Fruit fly (Drosophila melanogaster) whole organism, embryonic: ENCODE measurements around the gene CG42820.

ENCODE experiments used
- CG10431 ChIP-seq: fragments of 200-800 bp; sonication (Bioruptor generic); optimal IDR thresholded peaks from 3 replicates; lab custom pipeline; 2018; ENCODE audit warnings: missing biosample characterization, mild to moderate bottlenecking, missing genetic modification characterization
- CG12155 ChIP-seq: fragments of 200-800 bp; sonication (Bioruptor generic); optimal IDR thresholded peaks from 3 replicates; lab custom pipeline; 2016; ENCODE audit warnings: missing biosample characterization, missing genetic modification characterization
- CG12219 ChIP-seq: fragments of 200-800 bp; sonication (Bioruptor generic); optimal IDR thresholded peaks from 3 replicates; lab custom pipeline; 2018; ENCODE audit warnings: missing biosample characterization, mild to moderate bottlenecking, missing genetic modification characterization
- CG12299 ChIP-seq: fragments of 200-800 bp; sonication (Bioruptor generic); optimal IDR thresholded peaks from 2 replicates; lab custom pipeline; 2018; ENCODE audit warnings: missing biosample characterization, mild to moderate bottlenecking, missing genetic modification characterization
- CG13775 ChIP-seq: fragments of 200-800 bp; sonication (Bioruptor generic); optimal IDR thresholded peaks from 3 replicates; lab custom pipeline; 2017; ENCODE audit warnings: missing biosample characterization, mild to moderate bottlenecking, missing genetic modification characterization
- CG15011 ChIP-seq: fragments of 200-800 bp; sonication (Bioruptor generic); optimal IDR thresholded peaks from 3 replicates; lab custom pipeline; 2018; ENCODE audit warnings: missing biosample characterization, mild to moderate bottlenecking, missing genetic modification characterization
- CG15514 ChIP-seq: fragments of 200-800 bp; sonication (Bioruptor generic); optimal IDR thresholded peaks from 3 replicates; lab custom pipeline; 2017; ENCODE audit warnings: missing biosample characterization, missing genetic modification characterization, mild to moderate bottlenecking, moderate library complexity, missing genetic modification reagents
- CG1603 ChIP-seq: fragments of 200-800 bp; sonication (Bioruptor generic); optimal IDR thresholded peaks from 2 replicates; lab custom pipeline; 2019; ENCODE audit warnings: missing biosample characterization, mild to moderate bottlenecking, missing genetic modification characterization, moderate library complexity
- CG1792 ChIP-seq: fragments of 200-800 bp; sonication (Bioruptor generic); optimal IDR thresholded peaks from 2 replicates; lab custom pipeline; 2016; ENCODE audit warnings: missing biosample characterization, missing genetic modification characterization
- CG2116 ChIP-seq: fragments of 200-800 bp; sonication (Bioruptor generic); optimal IDR thresholded peaks from 3 replicates; lab custom pipeline; 2018; ENCODE audit warnings: missing biosample characterization, mild to moderate bottlenecking, missing genetic modification characterization
- CG2129 ChIP-seq: fragments of 200-800 bp; sonication (Bioruptor generic); IDR thresholded peaks from 2 replicates; pipeline ENCODE4 v1.3.6; 2022; ENCODE audit warnings: missing biosample characterization, missing genetic modification characterization; ENCODE audit not compliant: partially characterized antibody
- CG30403 ChIP-seq: fragments of 200-800 bp; sonication (Bioruptor generic); optimal IDR thresholded peaks from 3 replicates; lab custom pipeline; 2016; ENCODE audit warnings: missing biosample characterization, missing genetic modification characterization
- CG32532 ChIP-seq: fragments of 200-800 bp; sonication (Bioruptor generic); IDR thresholded peaks from 2 replicates; pipeline ENCODE4 v1.3.6; 2022; ENCODE audit warnings: missing biosample characterization, missing genetic modification characterization
- CG33557 ChIP-seq: fragments of 200-800 bp; sonication (Bioruptor generic); optimal IDR thresholded peaks from 2 replicates; lab custom pipeline; 2019; ENCODE audit warnings: missing biosample characterization, mild to moderate bottlenecking, missing genetic modification characterization, moderate library complexity
- CG4360 ChIP-seq: fragments of 200-800 bp; sonication (Bioruptor generic); IDR thresholded peaks from 2 replicates; pipeline ENCODE4 v1.3.6; 2022; ENCODE audit warnings: missing biosample characterization, missing genetic modification characterization
- CkIIα-i1 ChIP-seq: fragments of 200-800 bp; sonication (Bioruptor generic); IDR thresholded peaks from 2 replicates; pipeline ENCODE4 v1.3.6; 2022; ENCODE audit warnings: missing biosample characterization, missing genetic modification characterization
- D ChIP-seq, 2 experiments: fragments of 200-800 bp in 1 of 2; fragments of >200 bp in 1 of 2; sonication (Bioruptor generic) in 1 of 2; optimal IDR thresholded peaks; 2 replicates in 1 of 2; 3 replicates in 1 of 2; lab custom pipeline; 2017; ENCODE audit warnings: mild to moderate bottlenecking in 1 of 2, missing biosample characterization in 1 of 2, missing genetic modification characterization in 1 of 2, missing genetic modification reagents in 1 of 2
- Dad ChIP-seq: fragments of 200-800 bp; sonication (Bioruptor generic); optimal IDR thresholded peaks from 3 replicates; lab custom pipeline; 2016; ENCODE audit warnings: missing biosample characterization, missing genetic modification characterization
- Dbx ChIP-seq: fragments of 200-800 bp; sonication (Bioruptor generic); IDR thresholded peaks from 3 replicates; pipeline ENCODE4 v1.3.6; 2022; ENCODE audit warnings: missing biosample characterization, missing genetic modification characterization
- E2f1 ChIP-seq: fragments of 200-800 bp; sonication (Bioruptor generic); IDR thresholded peaks from 2 replicates; pipeline ENCODE4 v1.3.6; 2022; ENCODE audit warnings: missing biosample characterization, missing genetic modification characterization
- ERR ChIP-seq: fragments of 200-800 bp; sonication (Bioruptor generic); optimal IDR thresholded peaks from 2 replicates; lab custom pipeline; 2016; ENCODE audit warnings: missing biosample characterization, missing genetic modification characterization
- Fer1 ChIP-seq: fragments of 200-800 bp; sonication (Bioruptor generic); optimal IDR thresholded peaks from 2 replicates; lab custom pipeline; 2017; ENCODE audit warnings: missing biosample characterization, mild to moderate bottlenecking, missing genetic modification characterization
- HLHmδ ChIP-seq: fragments of 200-800 bp; sonication (Bioruptor generic); optimal IDR thresholded peaks from 2 replicates; lab custom pipeline; 2018; ENCODE audit warnings: missing biosample characterization, mild to moderate bottlenecking, missing genetic modification characterization, moderate library complexity
- Hr39 ChIP-seq: fragments of >200 bp; optimal IDR thresholded peaks from 2 replicates; lab custom pipeline; 2017
- MTF-1 ChIP-seq: fragments of 200-800 bp; sonication (Bioruptor generic); optimal IDR thresholded peaks from 2 replicates; lab custom pipeline; 2018; ENCODE audit warnings: missing biosample characterization, mild to moderate bottlenecking, missing genetic modification characterization, borderline replicate concordance
- NfI ChIP-seq: fragments of 200-800 bp; sonication (Bioruptor generic); optimal IDR thresholded peaks from 3 replicates; lab custom pipeline; 2018; ENCODE audit warnings: missing biosample characterization, mild to moderate bottlenecking, missing genetic modification characterization, moderate library complexity
- Ptx1 ChIP-seq: fragments of 200-800 bp; sonication (Bioruptor generic); IDR thresholded peaks from 2 replicates; pipeline ENCODE4 v1.3.6; 2022; ENCODE audit warnings: missing biosample characterization, missing genetic modification characterization
- Ssrp ChIP-seq: fragments of 200-800 bp; sonication (Bioruptor generic); optimal IDR thresholded peaks from 2 replicates; lab custom pipeline; 2018; ENCODE audit warnings: missing biosample characterization, mild to moderate bottlenecking, missing genetic modification characterization, moderate library complexity
- Trl ChIP-seq, 3 experiments: fragments of >200 bp in 2 of 3; fragments of 200-800 bp in 1 of 3; sonication (Bioruptor generic) in 1 of 3; optimal IDR thresholded peaks; 2 replicates in 1 of 3; 3 replicates in 2 of 3; lab custom pipeline; 2016 to 2017; ENCODE audit warnings: missing biosample characterization in 1 of 3, missing genetic modification characterization in 1 of 3
- amos ChIP-seq: fragments of 200-800 bp; sonication (Bioruptor generic); IDR thresholded peaks from 2 replicates; pipeline ENCODE4 v1.3.6; 2022; ENCODE audit warnings: missing biosample characterization, missing genetic modification characterization; ENCODE audit not compliant: partially characterized antibody
- ase ChIP-seq: fragments of 200-800 bp; sonication (Bioruptor generic); IDR thresholded peaks from 3 replicates; pipeline ENCODE4 v1.3.6; 2022; ENCODE audit warnings: missing biosample characterization, missing genetic modification characterization
- ash1 ChIP-seq: fragments of 200-800 bp; sonication (Bioruptor generic); optimal IDR thresholded peaks from 2 replicates; lab custom pipeline; 2018; ENCODE audit warnings: missing biosample characterization, mild to moderate bottlenecking, missing genetic modification characterization
- ato ChIP-seq: fragments of 200-800 bp; sonication (Bioruptor generic); IDR thresholded peaks from 2 replicates; pipeline ENCODE4 v1.3.6; 2022; ENCODE audit warnings: missing biosample characterization, missing genetic modification characterization; ENCODE audit not compliant: partially characterized antibody
- chinmo ChIP-seq: fragments of 200-800 bp; sonication (Bioruptor generic); IDR thresholded peaks from 4 replicates; pipeline ENCODE4 v1.3.6; 2022; ENCODE audit warnings: missing biosample characterization, missing genetic modification characterization; ENCODE audit not compliant: partially characterized antibody
- chm ChIP-seq: fragments of 200-800 bp; sonication (Bioruptor generic); IDR thresholded peaks from 2 replicates; pipeline ENCODE4 v1.3.6; 2022; ENCODE audit warnings: missing biosample characterization, missing genetic modification characterization
- emc ChIP-seq: fragments of 200-800 bp; sonication (Bioruptor generic); optimal IDR thresholded peaks from 2 replicates; lab custom pipeline; 2016; ENCODE audit warnings: missing biosample characterization, missing genetic modification characterization
- fru ChIP-seq: fragments of >200 bp; optimal IDR thresholded peaks from 2 replicates; lab custom pipeline; 2017
- fu2 ChIP-seq: fragments of 200-800 bp; sonication (Bioruptor generic); optimal IDR thresholded peaks from 2 replicates; lab custom pipeline; 2016; ENCODE audit warnings: missing biosample characterization, missing genetic modification characterization
- hth ChIP-seq: fragments of >200 bp; optimal IDR thresholded peaks from 2 replicates; lab custom pipeline; 2017; ENCODE audit warnings: inconsistent platforms
- ind ChIP-seq: fragments of 200-800 bp; sonication (Bioruptor generic); optimal IDR thresholded peaks from 3 replicates; lab custom pipeline; 2016; ENCODE audit warnings: missing biosample characterization, missing genetic modification characterization
- mirr ChIP-seq: fragments of 200-800 bp; sonication (Bioruptor generic); optimal IDR thresholded peaks from 3 replicates; lab custom pipeline; 2018; ENCODE audit warnings: missing biosample characterization, mild to moderate bottlenecking, missing genetic modification characterization
- nau ChIP-seq: fragments of 200-800 bp; sonication (Bioruptor generic); optimal IDR thresholded peaks from 3 replicates; lab custom pipeline; 2017; ENCODE audit warnings: missing biosample characterization, mild to moderate bottlenecking, missing genetic modification characterization, missing genetic modification reagents
- sd ChIP-seq: fragments of 200-800 bp; sonication (Bioruptor generic); optimal IDR thresholded peaks from 3 replicates; lab custom pipeline; 2018; ENCODE audit warnings: missing biosample characterization, mild to moderate bottlenecking, missing genetic modification characterization, moderate library complexity
- sens-2 ChIP-seq: fragments of 200-800 bp; sonication (Bioruptor generic); IDR thresholded peaks from 2 replicates; pipeline ENCODE4 v1.3.6; 2022; ENCODE audit warnings: missing biosample characterization, missing genetic modification characterization
- seq ChIP-seq: fragments of 200-800 bp; sonication (Bioruptor generic); IDR thresholded peaks from 2 replicates; pipeline ENCODE4 v1.3.6; 2022; ENCODE audit warnings: missing biosample characterization, missing genetic modification characterization
- tap ChIP-seq: fragments of 200-800 bp; optimal IDR thresholded peaks from 3 replicates; lab custom pipeline; 2019; ENCODE audit warnings: missing biosample characterization, mild to moderate bottlenecking, missing genetic modification characterization, moderate library complexity
- tgo ChIP-seq: fragments of 200-800 bp; sonication (Bioruptor generic); IDR thresholded peaks from 3 replicates; pipeline ENCODE4 v1.3.6; 2022; ENCODE audit warnings: missing biosample characterization, missing genetic modification characterization
- tup ChIP-seq: fragments of 200-800 bp; sonication (Bioruptor generic); optimal IDR thresholded peaks from 2 replicates; lab custom pipeline; 2016; ENCODE audit warnings: missing biosample characterization, mild to moderate bottlenecking, missing genetic modification characterization, moderate library complexity
- z ChIP-seq: fragments of 200-800 bp; sonication (Bioruptor generic); IDR thresholded peaks from 3 replicates; pipeline ENCODE4 v1.3.6; 2022; ENCODE audit warnings: missing biosample characterization, missing genetic modification characterization
- zfh2 ChIP-seq: fragments of 200-800 bp; sonication (Bioruptor generic); optimal IDR thresholded peaks from 2 replicates; lab custom pipeline; 2016; ENCODE audit warnings: missing biosample characterization, missing genetic modification characterization

CG42820 gene

dm6 chr2L:8376717-8377116 is 15.5 kb downstream of the CG42820 start, which contains the start of the genes CG13390 and CG17294 (continued):
- TF ChIP-seq amos (peak; percentile 73), hth (no peak), chinmo (GFP tag; lab: Robert Waterston, UW) (peak; percentile 57; the same call in 1 of the 4 replicates), CG33557 (GFP tag; lab: Kevin White, UChicago) (peak; percentile 99), CG12155 (GFP tag; lab: Kevin White, UChicago) (peak; percentile 99), CG2129 (GFP tag; lab: Robert Waterston, UW) (peak; percentile 51; the same call in 1 of the 2 replicates), D (optimal IDR thresholded peaks at IDR 0.05; lab: Kevin White, UChicago) (no peak), D (GFP tag; optimal IDR thresholded peaks at IDR 0.05; lab: Kevin White, UChicago) (peak; percentile 99), ERR (peak; percentile 84), Hr39 (no peak), CG10431 (GFP tag; lab: Kevin White, UChicago) (peak; percentile 97), CG30403 (GFP tag; lab: Kevin White, UChicago) (peak; percentile 99), chm (GFP tag; lab: Robert Waterston, UW) (peak; percentile 99), HLHmδ (no peak), emc (peak; percentile 91), CG15011 (GFP tag; lab: Kevin White, UChicago) (peak; percentile 99), ind (GFP tag; lab: Kevin White, UChicago) (peak; percentile 99), Dad (GFP tag; lab: Kevin White, UChicago) (peak; percentile 91), nau (GFP tag; lab: Kevin White, UChicago) (peak; percentile 99), mirr (GFP tag; lab: Kevin White, UChicago) (peak; percentile 99), tgo (peak; percentile 100), zfh2 (GFP tag; lab: Kevin White, UChicago) (peak; percentile 95), seq (peak; percentile 99), CG4360 (peak; percentile 90), CkIIα-i1 (GFP tag; lab: Robert Waterston, UW) (peak; percentile 98), ato (GFP tag; lab: Robert Waterston, UW) (0 out of 2 replicates have a peak, but pooled peaks have one; percentile 40), tap (tag; lab: Kevin White, UChicago) (peak; percentile 100), CG2116 (peak; percentile 92), tup (GFP tag; lab: Kevin White, UChicago) (peak; percentile 98), fu2 (GFP tag; lab: Kevin White, UChicago) (peak; percentile 86), CG15514 (GFP tag; lab: Kevin White, UChicago) (peak; percentile 98), ase (GFP tag; lab: Robert Waterston, UW) (peak; percentile 99), NfI (GFP tag; lab: Kevin White, UChicago) (peak; percentile 100), CG1603 (peak; percentile 96), Trl (optimal IDR thresholded peaks at IDR 0.05; lab: Kevin White, UChicago) (no peak), Trl (GFP tag; optimal IDR thresholded peaks at IDR 0.05; lab: Kevin White, UChicago) (peak; percentile 92), Fer1 (GFP tag; lab: Kevin White, UChicago) (peak; percentile 100), Dbx (GFP tag; lab: Robert Waterston, UW) (peak; percentile 100), z (GFP tag; lab: Robert Waterston, UW) (peak; percentile 84), CG13775 (peak; percentile 99), Ssrp (tag; lab: Kevin White, UChicago) (peak; percentile 100), CG12299 (tag; lab: Kevin White, UChicago) (peak; percentile 100), CG32532 (GFP tag; lab: Robert Waterston, UW) (peak; percentile 100), MTF-1 (GFP tag; lab: Kevin White, UChicago) (peak; percentile 99), ash1 (GFP tag; lab: Kevin White, UChicago) (peak; percentile 98), CG12219 (GFP tag; lab: Kevin White, UChicago) (peak; percentile 99), Ptx1 (GFP tag; lab: Robert Waterston, UW) (peak; percentile 100), sd (tag; lab: Kevin White, UChicago) (peak; percentile 98), fru (lab: Kevin White, UChicago) (no peak), sens-2 (GFP tag; lab: Robert Waterston, UW) (peak; percentile 99), E2f1 (GFP tag; lab: Robert Waterston, UW) (peak; percentile 100), CG1792 (GFP tag; lab: Kevin White, UChicago) (peak; percentile 77)
